Worm (Caenorhabditis elegans): Measurements from ENCODE around the gene elmd-1.

Gene elmd-1

DNA sequence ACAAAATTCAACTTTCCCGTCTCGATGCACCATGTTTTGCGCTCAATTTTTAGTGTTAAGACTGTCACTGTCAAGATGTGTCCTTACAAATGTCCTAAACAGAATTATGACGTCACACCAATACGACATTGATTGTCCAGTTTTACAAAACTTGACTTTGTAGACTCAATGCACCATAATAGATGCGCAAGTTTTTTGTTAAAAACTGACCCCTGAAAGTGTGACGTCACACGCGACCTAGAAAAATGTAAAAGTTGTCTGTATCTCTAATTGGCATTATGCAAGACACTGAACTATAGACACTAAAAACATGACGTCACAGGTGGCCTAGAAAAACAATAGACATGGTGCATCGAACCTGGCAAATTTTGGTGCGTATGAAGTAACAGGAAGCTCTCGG is 38.6 kb upstream of the elmd-1 start:
- no peak for TF ChIP-seq ceh-14 (tag; optimal IDR thresholded peaks at IDR 0.05)
- TF ChIP-seq sox-4 (tag; optimal IDR thresholded peaks at IDR 0.05) = no peak
- TF ChIP-seq ceh-30 (tag; optimal IDR thresholded peaks at IDR 0.05) = no peak
- TF ChIP-seq pros-1 (tag; optimal IDR thresholded peaks at IDR 0.05) = no peak
- TF ChIP-seq dmd-4 (tag; optimal IDR thresholded peaks at IDR 0.05; ENCODE audit: borderline replicate concordance) = no peak
- no peak for TF ChIP-seq ceh-9 (tag; optimal IDR thresholded peaks at IDR 0.05)
- TF ChIP-seq hlh-13 (GFP tag; optimal IDR thresholded peaks at IDR 0.05) = no peak
- TF ChIP-seq pat-9 (tag; optimal IDR thresholded peaks at IDR 0.05) = no peak
- no peak for TF ChIP-seq hlh-30 (tag; optimal IDR thresholded peaks at IDR 0.05; ENCODE audit: insufficient read depth)
- TF ChIP-seq ceh-2 (tag; optimal IDR thresholded peaks at IDR 0.05) = no peak
- TF ChIP-seq fkh-10 (GFP tag; optimal IDR thresholded peaks at IDR 0.05) = no peak
- no peak for TF ChIP-seq ceh-45 (GFP tag; IDR thresholded peaks at IDR 0.05)
- no peak for TF ChIP-seq ceh-34 (tag; optimal IDR thresholded peaks at IDR 0.05)
- TF ChIP-seq ceh-31 (tag; optimal IDR thresholded peaks at IDR 0.05) = no peak
- TF ChIP-seq unc-42 (tag; optimal IDR thresholded peaks at IDR 0.05) = no peak
- no peak for TF ChIP-seq unc-3 (GFP tag; conservative IDR thresholded peaks at IDR 0.05)
- no peak for TF ChIP-seq unc-3 (tag; optimal IDR thresholded peaks at IDR 0.05)
- TF ChIP-seq Y22D7AL.16 (tag; optimal IDR thresholded peaks at IDR 0.05) = no peak
- TF ChIP-seq npax-4 (tag; optimal IDR thresholded peaks at IDR 0.05) = no peak

ce11 chrIII:3351672-3352071 is 38.0 kb upstream of the elmd-1 start:
- TF ChIP-seq K09A11.1 (tag; optimal IDR thresholded peaks at IDR 0.05; ENCODE audit: insufficient read depth) = no peak
- no peak for TF ChIP-seq lim-6 (tag; optimal IDR thresholded peaks at IDR 0.05)
- TF ChIP-seq madf-2 (tag; optimal IDR thresholded peaks at IDR 0.05) = no peak
- TF ChIP-seq hlh-30 (tag; optimal IDR thresholded peaks at IDR 0.05; ENCODE audit: insufficient read depth) = no peak
- TF ChIP-seq C08G9.2 (tag; optimal IDR thresholded peaks at IDR 0.05) = no peak
- no peak for TF ChIP-seq dve-1 (tag; optimal IDR thresholded peaks at IDR 0.05)
- TF ChIP-seq elt-4 (tag; optimal IDR thresholded peaks at IDR 0.05) = no peak
- TF ChIP-seq ref-2 (tag; optimal IDR thresholded peaks at IDR 0.05) = no peak
- TF ChIP-seq tbx-2 (tag; optimal IDR thresholded peaks at IDR 0.05) = no peak
- no peak for TF ChIP-seq nfya-1 (tag; optimal IDR thresholded peaks at IDR 0.05)
- TF ChIP-seq fkh-6 (tag; optimal IDR thresholded peaks at IDR 0.05) = no peak
- TF ChIP-seq ceh-31 (tag; optimal IDR thresholded peaks at IDR 0.05) = no peak
- no peak for TF ChIP-seq syd-9 (tag; optimal IDR thresholded peaks at IDR 0.05)
- no peak for TF ChIP-seq hlh-13 (GFP tag; optimal IDR thresholded peaks at IDR 0.05)
- no peak for TF ChIP-seq fkh-10 (GFP tag; optimal IDR thresholded peaks at IDR 0.05)
- TF ChIP-seq gmeb-2 (tag; optimal IDR thresholded peaks at IDR 0.05) = no peak
- no peak for TF ChIP-seq ceh-14 (tag; optimal IDR thresholded peaks at IDR 0.05)
- TF ChIP-seq ceh-9 (tag; optimal IDR thresholded peaks at IDR 0.05) = no peak
- TF ChIP-seq nhr-232 (tag; optimal IDR thresholded peaks at IDR 0.05) = no peak
- no peak for TF ChIP-seq zip-5 (tag; optimal IDR thresholded peaks at IDR 0.05)

DNA sequence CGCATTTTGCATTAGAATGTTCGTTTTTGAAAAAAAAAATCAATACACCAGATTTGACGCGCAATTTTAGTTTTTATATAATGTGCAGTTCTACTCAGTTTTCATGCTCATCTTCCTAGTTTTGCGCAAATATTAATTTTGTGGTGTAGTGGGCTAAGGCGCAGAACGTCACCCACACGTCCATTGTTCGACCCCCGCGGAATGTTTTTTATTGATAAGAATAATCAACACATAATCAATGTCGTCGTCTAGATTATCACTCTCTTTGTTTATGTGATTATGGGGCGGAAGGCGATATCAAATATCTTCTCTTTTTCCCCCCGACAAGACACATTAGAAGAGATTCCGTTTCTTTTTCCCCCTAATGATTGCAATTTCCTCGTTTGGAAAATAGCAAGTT is 33.9 kb upstream of the elmd-1 start:
- TF ChIP-seq elt-2 (tag; optimal IDR thresholded peaks at IDR 0.05) = peak; percentile 57
- no peak for TF ChIP-seq ceh-45 (GFP tag; IDR thresholded peaks at IDR 0.05)

ce11 chrIII:3360067-3360466 is 29.7 kb upstream of the elmd-1 start:
- no peak for TF ChIP-seq ceh-2 (tag; optimal IDR thresholded peaks at IDR 0.05)
- no peak for TF ChIP-seq Y22D7AL.16 (tag; optimal IDR thresholded peaks at IDR 0.05)
- TF ChIP-seq nfya-1 (tag; optimal IDR thresholded peaks at IDR 0.05) = peak; percentile 79

DNA sequence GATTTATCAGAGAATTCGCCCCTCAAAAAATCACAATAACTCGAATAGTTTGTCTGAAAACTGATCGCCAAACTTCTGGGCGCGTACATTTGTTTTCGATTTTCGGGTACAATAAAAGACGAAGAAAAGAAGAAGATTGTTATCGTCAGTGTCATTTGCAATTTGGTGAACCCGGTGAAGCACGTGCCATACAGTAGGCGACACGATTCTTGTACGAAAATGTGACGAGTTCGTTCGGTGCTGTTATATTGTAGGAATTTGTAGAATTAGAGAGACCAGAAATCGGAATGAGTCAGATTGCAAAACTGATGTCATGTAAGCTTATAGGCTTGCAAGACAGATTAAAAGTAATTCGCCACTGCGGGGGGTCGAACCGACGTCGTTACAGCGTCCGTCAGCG is 21.9 kb upstream of the elmd-1 start:
- TF ChIP-seq fkh-6 (tag; optimal IDR thresholded peaks at IDR 0.05) = no peak
- no peak for TF ChIP-seq hlh-13 (GFP tag; optimal IDR thresholded peaks at IDR 0.05)
- TF ChIP-seq ceh-6 (GFP tag; optimal IDR thresholded peaks at IDR 0.05) = no peak
- no peak for TF ChIP-seq elt-4 (tag; optimal IDR thresholded peaks at IDR 0.05)
- no peak for TF ChIP-seq fax-1 (tag; optimal IDR thresholded peaks at IDR 0.05)
- TF ChIP-seq ttx-3 (tag; optimal IDR thresholded peaks at IDR 0.05) = no peak
- no peak for TF ChIP-seq hlh-6 (tag; optimal IDR thresholded peaks at IDR 0.05)
- no peak for TF ChIP-seq sdc-2 (tag; optimal IDR thresholded peaks at IDR 0.05)
- TF ChIP-seq nhr-11 (tag; optimal IDR thresholded peaks at IDR 0.05) = no peak
- TF ChIP-seq ceh-24 (tag; optimal IDR thresholded peaks at IDR 0.05) = no peak
- no peak for TF ChIP-seq odd-2 (tag; optimal IDR thresholded peaks at IDR 0.05)
- TF ChIP-seq tbx-7 (tag; optimal IDR thresholded peaks at IDR 0.05) = no peak
- TF ChIP-seq ceh-31 (tag; optimal IDR thresholded peaks at IDR 0.05) = no peak
- TF ChIP-seq ceh-30 (tag; optimal IDR thresholded peaks at IDR 0.05) = no peak
- TF ChIP-seq nfya-1 (tag; optimal IDR thresholded peaks at IDR 0.05) = no peak
- TF ChIP-seq sox-4 (tag; optimal IDR thresholded peaks at IDR 0.05) = no peak
- no peak for TF ChIP-seq pha-2 (tag; optimal IDR thresholded peaks at IDR 0.05)
- TF ChIP-seq unc-3 (GFP tag; conservative IDR thresholded peaks at IDR 0.05) = no peak
- TF ChIP-seq unc-3 (tag; optimal IDR thresholded peaks at IDR 0.05) = no peak

Data from whole organism, late embryonic.